Fruit fly (Drosophila melanogaster): ENCODE measurements around the gene Kaz.

Kaz gene

DNA sequence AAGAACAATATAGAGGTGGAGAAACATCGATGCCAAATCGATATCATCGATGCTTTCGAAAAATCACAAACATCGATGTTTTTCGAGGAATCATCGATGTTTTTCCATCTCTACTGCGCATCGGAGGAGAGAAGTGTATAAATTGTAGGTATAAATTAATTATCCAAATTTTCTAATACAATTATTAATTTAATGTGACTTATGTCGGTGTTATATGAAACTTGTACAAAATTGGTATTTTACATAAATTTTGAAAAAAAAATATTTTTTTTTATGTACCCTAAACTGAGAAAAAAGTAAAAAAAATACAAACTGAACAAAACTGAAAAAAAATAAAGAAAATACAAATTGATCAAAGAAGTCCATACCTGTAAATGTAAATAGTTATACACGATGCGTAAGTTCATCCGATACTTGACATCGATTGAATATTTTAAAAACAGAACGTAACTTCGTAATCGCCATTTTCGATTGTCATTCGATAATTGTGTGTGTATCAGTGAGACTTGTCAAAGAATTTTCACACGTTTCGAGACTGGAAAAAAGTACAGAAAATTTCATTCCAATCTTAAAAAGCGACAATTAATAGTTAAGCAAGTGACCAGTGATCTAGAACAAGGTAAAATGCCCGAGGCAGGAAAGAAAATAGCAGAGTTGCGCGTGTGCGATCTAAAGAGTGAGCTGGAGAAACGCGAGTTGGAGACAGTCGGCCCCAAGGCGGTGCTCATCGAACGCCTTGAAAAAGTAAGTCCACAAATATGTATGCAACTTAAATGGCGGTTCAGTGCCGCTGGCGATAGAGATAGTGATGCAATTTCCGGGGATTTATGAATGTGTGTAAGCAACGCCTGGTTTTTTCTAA is 12.5 kb downstream of the Kaz start, which contains the start of the genes CG5808 and Saf-B (continued):
- peak; percentile 19 for TF ChIP-seq Fer3 (tag; optimal IDR thresholded peaks at IDR 0.05)
- TF ChIP-seq vnd (GFP tag; IDR thresholded peaks at IDR 0.05; ENCODE audit: partially characterized antibody) = peak; percentile 88
- no peak for TF ChIP-seq oc (tag; optimal IDR thresholded peaks at IDR 0.05)
- no peak for TF ChIP-seq dmrt99B (tag; optimal IDR thresholded peaks at IDR 0.05)
- peak; percentile 79 for TF ChIP-seq CG2116 (GFP tag; optimal IDR thresholded peaks at IDR 0.05)
- peak; percentile 33; the same call in 1 of the 2 replicates for TF ChIP-seq esg (GFP tag; conservative IDR thresholded peaks at IDR 0.05)
- TF ChIP-seq CG1233 (GFP tag; optimal IDR thresholded peaks at IDR 0.05) = no peak
- peak; percentile 10 for TF ChIP-seq Sry-β (GFP tag; optimal IDR thresholded peaks at IDR 0.05)
- TF ChIP-seq Ets65A (GFP tag) = peak; percentile 93
- TF ChIP-seq CG8944 (GFP tag; optimal IDR thresholded peaks at IDR 0.05) = no peak
- no peak for TF ChIP-seq onecut (GFP tag; IDR thresholded peaks at IDR 0.05)
- TF ChIP-seq inv (GFP tag; IDR thresholded peaks at IDR 0.05; ENCODE audit: partially characterized antibody) = peak; percentile 75
- TF ChIP-seq Dll (GFP tag; IDR thresholded peaks at IDR 0.05; ENCODE audit: partially characterized antibody) = peak; percentile 84
- TF ChIP-seq MBD-R2 (GFP tag; IDR thresholded peaks at IDR 0.05) = peak; percentile 8; the same call in 1 of the 2 replicates
- TF ChIP-seq chinmo (GFP tag; IDR thresholded peaks at IDR 0.05; ENCODE audit: partially characterized antibody) = 0 out of 4 replicates have a peak, but pooled peaks have one; percentile 77
- TF ChIP-seq Hey (tag; optimal IDR thresholded peaks at IDR 0.05) = no peak

DNA sequence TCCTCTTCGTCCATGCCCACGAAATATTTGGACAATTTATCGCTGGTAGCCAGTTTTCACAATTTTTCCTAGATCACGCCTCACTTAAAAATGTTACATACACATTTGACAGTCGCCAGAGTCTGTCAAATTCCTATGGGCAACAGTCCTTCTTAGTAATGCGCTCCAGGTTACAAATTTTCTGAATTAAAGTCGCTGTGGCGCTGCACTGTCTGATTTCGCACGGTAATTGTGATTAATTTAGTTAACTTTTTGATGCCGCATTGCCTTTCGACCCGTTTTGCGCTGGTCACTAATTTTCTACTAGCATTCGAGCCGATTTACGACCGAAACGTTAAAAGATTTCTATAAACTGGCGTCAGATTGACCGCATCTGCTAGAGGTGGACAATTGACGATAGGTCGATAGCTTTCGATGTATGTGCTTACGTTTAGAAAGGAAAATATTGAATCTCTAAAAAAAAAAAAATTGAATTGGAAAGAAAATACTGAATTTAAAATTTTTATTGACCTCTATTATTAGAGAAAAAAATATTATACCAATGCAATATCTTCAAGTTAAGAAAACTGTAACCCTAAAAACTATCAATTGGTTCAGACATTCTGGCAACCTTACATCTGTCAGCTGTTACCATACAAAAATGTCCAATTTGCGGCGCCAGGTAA is 16.0 kb downstream of the Kaz start, which contains the start of the genes lili and CG34150:
TSS of gene lili (minus strand) at position 376 of the 665 bp plus-strand sequence.
TSS of gene CG34150 (plus strand) at position 626 of the 665 bp plus-strand sequence.
- TF ChIP-seq ash1 (GFP tag; optimal IDR thresholded peaks at IDR 0.05) = no peak
- peak; percentile 0 to 68 for TF ChIP-seq bsh (GFP tag; optimal IDR thresholded peaks at IDR 0.05)
- no peak for TF ChIP-seq crol (GFP tag; IDR thresholded peaks at IDR 0.05)
- no peak for TF ChIP-seq run (tag; optimal IDR thresholded peaks at IDR 0.05)
- no peak for TF ChIP-seq eyg (GFP tag; optimal IDR thresholded peaks at IDR 0.05)
- TF ChIP-seq Mrtf (GFP tag; IDR thresholded peaks at IDR 0.05) = 0 out of 3 replicates have a peak, but pooled peaks have one; percentile 45
- TF ChIP-seq CG7786 (GFP tag; optimal IDR thresholded peaks at IDR 0.05) = peak; percentile 74
- TF ChIP-seq scrt (GFP tag; optimal IDR thresholded peaks at IDR 0.05) = peak; percentile 70
- peak; percentile 70 for TF ChIP-seq ems (GFP tag; optimal IDR thresholded peaks at IDR 0.05)
- TF ChIP-seq MBD-R2 (GFP tag; IDR thresholded peaks at IDR 0.05) = peak; percentile 93
- no peak for TF ChIP-seq Stat92E (GFP tag; optimal IDR thresholded peaks at IDR 0.05)
- peak; percentile 86 for TF ChIP-seq CG2712 (tag; optimal IDR thresholded peaks at IDR 0.05)
- peak; percentile 63; the same call in 1 of the 2 replicates for TF ChIP-seq Ada2b (GFP tag; IDR thresholded peaks at IDR 0.05)
- no peak for TF ChIP-seq jing (GFP tag; optimal IDR thresholded peaks at IDR 0.05)
- TF ChIP-seq CG7745 (tag; optimal IDR thresholded peaks at IDR 0.05) = no peak
- TF ChIP-seq Poxn (GFP tag; IDR thresholded peaks at IDR 0.05) = no peak
- TF ChIP-seq Myb (GFP tag; optimal IDR thresholded peaks at IDR 0.05) = peak; percentile 44
- TF ChIP-seq ftz-f1 (GFP tag; optimal IDR thresholded peaks at IDR 0.05) = peak; percentile 14
- TF ChIP-seq NC2α (GFP tag; optimal IDR thresholded peaks at IDR 0.05) = no peak
- peak; percentile 85 for TF ChIP-seq Chrac-16 (GFP tag; optimal IDR thresholded peaks at IDR 0.05)
- TF ChIP-seq NK7.1 (GFP tag; optimal IDR thresholded peaks at IDR 0.05) = peak; percentile 6
- peak; percentile 90 for TF ChIP-seq Ets65A (GFP tag)
- TF ChIP-seq TFAM (GFP tag; optimal IDR thresholded peaks at IDR 0.05) = no peak
- peak; percentile 61; the same call in 1 of the 2 replicates for TF ChIP-seq lmd (GFP tag; IDR thresholded peaks at IDR 0.05)
- TF ChIP-seq CG1792 (GFP tag; optimal IDR thresholded peaks at IDR 0.05) = peak; percentile 41
- no peak for TF ChIP-seq yki (optimal IDR thresholded peaks at IDR 0.05)
- TF ChIP-seq ssp (GFP tag; IDR thresholded peaks at IDR 0.05) = peak; percentile 71
- TF ChIP-seq CG7271 (tag; optimal IDR thresholded peaks at IDR 0.05) = peak; percentile 66
- TF ChIP-seq CG11456 (GFP tag; IDR thresholded peaks at IDR 0.05) = peak; percentile 77; the same call in 2 of the 3 replicates
- TF ChIP-seq CG8765 (GFP tag; IDR thresholded peaks at IDR 0.05) = no peak
- peak; percentile 53 for TF ChIP-seq caup (GFP tag; optimal IDR thresholded peaks at IDR 0.05; ENCODE audit: severe bottlenecking)
- TF ChIP-seq CG4854 (GFP tag; optimal IDR thresholded peaks at IDR 0.05) = peak; percentile 61

Data from whole organism, embryonic.